Worm (Caenorhabditis elegans): ENCODE measurements around the gene lars-1.

DNA sequence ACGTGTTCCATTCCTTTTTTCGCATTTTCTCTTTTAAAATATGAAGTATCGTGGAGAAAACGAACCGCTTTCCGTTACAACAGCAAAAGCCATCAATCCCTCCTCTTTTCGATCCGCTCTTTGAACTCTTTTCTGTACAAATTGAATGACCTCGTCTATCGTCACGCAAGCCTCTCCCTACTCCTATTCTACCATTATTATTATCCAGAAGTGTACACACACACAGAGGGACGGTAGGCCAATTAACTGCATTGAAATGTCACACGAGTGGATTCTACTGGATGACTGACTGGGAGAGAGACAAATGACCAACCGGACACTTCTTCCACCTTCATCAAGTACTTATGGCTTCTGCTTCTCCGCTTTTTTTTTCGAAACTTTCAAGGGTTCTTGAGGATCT is 21.6 kb upstream of the lars-1 start:
- TF ChIP-seq unc-39 (tag; optimal IDR thresholded peaks at IDR 0.05): no peak
- TF ChIP-seq fkh-10 (GFP tag; optimal IDR thresholded peaks at IDR 0.05): no peak

Measured in whole organism, L3 larva.